Fruit fly (Drosophila melanogaster) whole organism, embryonic: Measurements from ENCODE around the gene kraken.
A peak's percentile ranks its signal among the peaks of the same experiment; 100 is the strongest.

Source experiments
- Bdp1 ChIP-seq: fragments of 200-800 bp; sonication (Bioruptor generic); optimal IDR thresholded peaks from 3 replicates; lab custom pipeline; 2016; ENCODE audit warnings: missing biosample characterization, missing genetic modification characterization
- CG10565 ChIP-seq: fragments of 200-800 bp; sonication (Bioruptor generic); optimal IDR thresholded peaks from 3 replicates; lab custom pipeline; 2016; ENCODE audit warnings: missing biosample characterization, mild to moderate bottlenecking, missing genetic modification characterization
- CG11723 ChIP-seq: fragments of 200-800 bp; sonication (Bioruptor generic); optimal IDR thresholded peaks from 2 replicates; lab custom pipeline; 2017; ENCODE audit warnings: missing biosample characterization, mild to moderate bottlenecking, missing genetic modification characterization
- CG12219 ChIP-seq: fragments of 200-800 bp; sonication (Bioruptor generic); optimal IDR thresholded peaks from 3 replicates; lab custom pipeline; 2018; ENCODE audit warnings: missing biosample characterization, mild to moderate bottlenecking, missing genetic modification characterization
- CG12744 ChIP-seq: fragments of 200-800 bp; sonication (Bioruptor generic); optimal IDR thresholded peaks from 2 replicates; lab custom pipeline; 2016; ENCODE audit warnings: missing biosample characterization, missing genetic modification characterization
- CG16815 ChIP-seq: fragments of 200-800 bp; sonication (Bioruptor generic); optimal IDR thresholded peaks from 3 replicates; lab custom pipeline; 2017; ENCODE audit warnings: missing biosample characterization, mild to moderate bottlenecking, missing genetic modification characterization
- CG17385 ChIP-seq: fragments of 200-800 bp; sonication (Bioruptor generic); optimal IDR thresholded peaks from 3 replicates; lab custom pipeline; 2018; ENCODE audit warnings: missing biosample characterization, mild to moderate bottlenecking, missing genetic modification characterization
- CG17612 ChIP-seq: fragments of 200-800 bp; sonication (Bioruptor generic); IDR thresholded peaks from 2 replicates; pipeline ENCODE4 v1.3.6; 2022; ENCODE audit warnings: missing biosample characterization, missing genetic modification characterization
- CG18764 ChIP-seq: fragments of 200-800 bp; sonication (Bioruptor generic); optimal IDR thresholded peaks from 3 replicates; lab custom pipeline; 2016; ENCODE audit warnings: missing biosample characterization, missing genetic modification characterization
- CG30403 ChIP-seq: fragments of 200-800 bp; sonication (Bioruptor generic); optimal IDR thresholded peaks from 3 replicates; lab custom pipeline; 2016; ENCODE audit warnings: missing biosample characterization, missing genetic modification characterization
- CG3163 ChIP-seq: fragments of 200-800 bp; sonication (Bioruptor generic); optimal IDR thresholded peaks from 3 replicates; lab custom pipeline; 2016; ENCODE audit warnings: missing biosample characterization, missing genetic modification characterization
- CG32767 ChIP-seq: fragments of 200-800 bp; sonication (Bioruptor generic); IDR thresholded peaks from 2 replicates; pipeline ENCODE4 v1.3.6; 2022; ENCODE audit warnings: missing biosample characterization, missing genetic modification characterization
- CG3847 ChIP-seq: fragments of 200-800 bp; sonication (Bioruptor generic); IDR thresholded peaks from 2 replicates; pipeline ENCODE4 v1.3.6; 2022; ENCODE audit warnings: missing biosample characterization, missing genetic modification characterization
- CG43689 ChIP-seq: fragments of 200-800 bp; sonication (Bioruptor generic); IDR thresholded peaks from 2 replicates; pipeline ENCODE4 v1.3.6; 2022; ENCODE audit warnings: missing biosample characterization, missing genetic modification characterization
- CG4617 ChIP-seq: fragments of 200-800 bp; sonication (Bioruptor generic); optimal IDR thresholded peaks from 3 replicates; lab custom pipeline; 2016; ENCODE audit warnings: missing biosample characterization, missing genetic modification characterization, borderline replicate concordance
- CG5180 ChIP-seq: fragments of 200-800 bp; sonication (Bioruptor generic); optimal IDR thresholded peaks from 3 replicates; lab custom pipeline; 2017; ENCODE audit warnings: missing biosample characterization, missing genetic modification characterization, mild to moderate bottlenecking, moderate library complexity, missing genetic modification reagents
- CG8765 ChIP-seq: fragments of 200-800 bp; sonication (Bioruptor generic); IDR thresholded peaks from 2 replicates; pipeline ENCODE4 v1.3.6; 2022; ENCODE audit warnings: missing biosample characterization, missing genetic modification characterization
- CG9797 ChIP-seq: fragments of 200-800 bp; sonication (Bioruptor generic); optimal IDR thresholded peaks from 3 replicates; lab custom pipeline; 2018; ENCODE audit warnings: missing biosample characterization, mild to moderate bottlenecking, missing genetic modification characterization
- CkIIα-i1 ChIP-seq: fragments of 200-800 bp; sonication (Bioruptor generic); IDR thresholded peaks from 2 replicates; pipeline ENCODE4 v1.3.6; 2022; ENCODE audit warnings: missing biosample characterization, missing genetic modification characterization
- D ChIP-seq, 2 experiments: fragments of 200-800 bp in 1 of 2; fragments of >200 bp in 1 of 2; sonication (Bioruptor generic) in 1 of 2; optimal IDR thresholded peaks; 2 replicates in 1 of 2; 3 replicates in 1 of 2; lab custom pipeline; 2017; ENCODE audit warnings: mild to moderate bottlenecking in 1 of 2, missing biosample characterization in 1 of 2, missing genetic modification characterization in 1 of 2, missing genetic modification reagents in 1 of 2
- ERR ChIP-seq: fragments of 200-800 bp; sonication (Bioruptor generic); optimal IDR thresholded peaks from 2 replicates; lab custom pipeline; 2016; ENCODE audit warnings: missing biosample characterization, missing genetic modification characterization
- Jarid2 ChIP-seq: fragments of 200-800 bp; sonication (Bioruptor generic); optimal IDR thresholded peaks from 3 replicates; lab custom pipeline; 2017; ENCODE audit warnings: mild to moderate bottlenecking, missing biosample characterization, missing genetic modification reagents, missing genetic modification characterization
- Sry-β ChIP-seq: fragments of 200-800 bp; sonication (Bioruptor generic); optimal IDR thresholded peaks from 2 replicates; lab custom pipeline; 2018; ENCODE audit warnings: missing biosample characterization, mild to moderate bottlenecking, missing genetic modification characterization, moderate library complexity
- Sry-δ ChIP-seq: fragments of 200-800 bp; sonication (Bioruptor generic); optimal IDR thresholded peaks from 2 replicates; lab custom pipeline; 2016; ENCODE audit warnings: missing biosample characterization, missing genetic modification characterization
- Trl ChIP-seq, 3 experiments: fragments of >200 bp in 2 of 3; fragments of 200-800 bp in 1 of 3; sonication (Bioruptor generic) in 1 of 3; optimal IDR thresholded peaks; 2 replicates in 1 of 3; 3 replicates in 2 of 3; lab custom pipeline; 2016 to 2017; ENCODE audit warnings: missing biosample characterization in 1 of 3, missing genetic modification characterization in 1 of 3
- YL-1 ChIP-seq: fragments of 200-800 bp; sonication (Bioruptor generic); optimal IDR thresholded peaks from 3 replicates; lab custom pipeline; 2017; ENCODE audit warnings: missing biosample characterization, mild to moderate bottlenecking, missing genetic modification characterization
- al ChIP-seq: fragments of 200-800 bp; sonication (Bioruptor generic); IDR thresholded peaks from 2 replicates; pipeline ENCODE4 v1.3.6; 2022; ENCODE audit warnings: missing biosample characterization, missing genetic modification characterization
- ase ChIP-seq: fragments of 200-800 bp; sonication (Bioruptor generic); IDR thresholded peaks from 3 replicates; pipeline ENCODE4 v1.3.6; 2022; ENCODE audit warnings: missing biosample characterization, missing genetic modification characterization
- az2 ChIP-seq: fragments of 200-800 bp; sonication (Bioruptor generic); optimal IDR thresholded peaks from 3 replicates; lab custom pipeline; 2016; ENCODE audit warnings: missing biosample characterization, missing genetic modification characterization
- crc ChIP-seq: fragments of 200-800 bp; sonication (Bioruptor generic); optimal IDR thresholded peaks from 2 replicates; lab custom pipeline; 2016; ENCODE audit warnings: missing biosample characterization, missing genetic modification characterization
- cwo ChIP-seq: fragments of 200-800 bp; sonication (Bioruptor generic); optimal IDR thresholded peaks from 3 replicates; lab custom pipeline; 2017; ENCODE audit warnings: missing biosample characterization, missing genetic modification characterization, mild to moderate bottlenecking, moderate library complexity, missing genetic modification reagents
- grn ChIP-seq: fragments of 200-800 bp; sonication (Bioruptor generic); optimal IDR thresholded peaks from 3 replicates; lab custom pipeline; 2017; ENCODE audit warnings: missing biosample characterization, missing genetic modification characterization
- her ChIP-seq: fragments of 200-800 bp; sonication (Bioruptor generic); optimal IDR thresholded peaks from 2 replicates; lab custom pipeline; 2016; ENCODE audit warnings: missing biosample characterization, missing genetic modification characterization
- hkb ChIP-seq, 2 experiments: fragments of 200-800 bp in 1 of 2; fragments of >200 bp in 1 of 2; sonication (Bioruptor generic) in 1 of 2; IDR thresholded peaks in 1 of 2; optimal IDR thresholded peaks in 1 of 2; 2 replicates each; pipeline versions ENCODE4 v1.3.6 to Lab custom; 2017 to 2022; ENCODE audit warnings: missing biosample characterization in 1 of 2, missing genetic modification characterization in 1 of 2
- kah ChIP-seq: fragments of 200-800 bp; sonication (Bioruptor generic); optimal IDR thresholded peaks from 2 replicates; lab custom pipeline; 2018; ENCODE audit warnings: missing biosample characterization, mild to moderate bottlenecking, missing genetic modification characterization
- nerfin-2 ChIP-seq: fragments of 200-800 bp; sonication (Bioruptor generic); IDR thresholded peaks from 2 replicates; pipeline ENCODE4 v1.3.6; 2022; ENCODE audit warnings: missing biosample characterization, missing genetic modification characterization; ENCODE audit not compliant: partially characterized antibody
- nom ChIP-seq: fragments of 200-800 bp; sonication (Bioruptor generic); optimal IDR thresholded peaks from 2 replicates; lab custom pipeline; 2017; ENCODE audit warnings: missing biosample characterization, missing genetic modification characterization, mild to moderate bottlenecking, moderate library complexity, missing genetic modification reagents
- onecut ChIP-seq: fragments of 200-800 bp; sonication (Bioruptor generic); IDR thresholded peaks from 2 replicates; pipeline ENCODE4 v1.3.6; 2022; ENCODE audit warnings: missing biosample characterization, missing genetic modification characterization
- pan ChIP-seq, 4 experiments: fragments of >200 bp in 3 of 4; fragments of 200-800 bp in 1 of 4; sonication (Bioruptor generic) in 1 of 4; optimal IDR thresholded peaks in 3 of 4; IDR thresholded peaks in 1 of 4; 2 replicates each; pipeline versions ENCODE4 v1.3.6 to Lab custom; 2017 to 2022; ENCODE audit warnings: missing biosample characterization in 2 of 4, missing genetic modification characterization in 2 of 4, mixed read lengths in 1 of 4
- row ChIP-seq: fragments of 200-800 bp; sonication (Bioruptor generic); IDR thresholded peaks from 3 replicates; pipeline ENCODE4 v1.3.6; 2022; ENCODE audit warnings: missing biosample characterization, missing genetic modification characterization
- sens ChIP-seq: fragments of 200-800 bp; sonication (Bioruptor generic); peaks from one replicate; lab custom pipeline; 2016; ENCODE audit warnings: missing biosample characterization, missing genetic modification characterization
- sens-2 ChIP-seq: fragments of 200-800 bp; sonication (Bioruptor generic); IDR thresholded peaks from 2 replicates; pipeline ENCODE4 v1.3.6; 2022; ENCODE audit warnings: missing biosample characterization, missing genetic modification characterization
- stwl ChIP-seq: fragments of 200-800 bp; sonication (Bioruptor generic); optimal IDR thresholded peaks from 3 replicates; lab custom pipeline; 2018; ENCODE audit warnings: missing biosample characterization, mild to moderate bottlenecking, missing genetic modification characterization, moderate library complexity
- tna ChIP-seq: fragments of 200-800 bp; sonication (Bioruptor generic); IDR thresholded peaks from 2 replicates; pipeline ENCODE4 v1.3.6; 2022; ENCODE audit warnings: missing biosample characterization, missing genetic modification characterization; ENCODE audit not compliant: partially characterized antibody
- zen2 ChIP-seq: fragments of 200-800 bp; sonication (Bioruptor generic); IDR thresholded peaks from 3 replicates; pipeline ENCODE4 v1.3.6; 2022; ENCODE audit warnings: missing biosample characterization, missing genetic modification characterization; ENCODE audit not compliant: partially characterized antibody
- zfh2 ChIP-seq: fragments of 200-800 bp; sonication (Bioruptor generic); optimal IDR thresholded peaks from 2 replicates; lab custom pipeline; 2016; ENCODE audit warnings: missing biosample characterization, missing genetic modification characterization

The kraken gene

dm6 chr2L:856690-857488, 4.3 kb downstream of the kraken start (continued):
- TF ChIP-seq CG4617 (GFP tag; lab: Kevin White, UChicago) (peak; percentile 31), CG43689 (GFP tag; lab: Robert Waterston, UW) (peak; percentile 53; the same call in 1 of the 2 replicates), nerfin-2 (GFP tag; lab: Robert Waterston, UW) (no peak), hkb (optimal IDR thresholded peaks at IDR 0.05; lab: Kevin White, UChicago) (no peak), hkb (GFP tag; IDR thresholded peaks at IDR 0.05; lab: Robert Waterston, UW) (peak; percentile 90), Sry-β (GFP tag; lab: Kevin White, UChicago) (peak; percentile 41), CG17612 (GFP tag; lab: Robert Waterston, UW) (0 out of 2 replicates have a peak, but pooled peaks have one; percentile 11), CG10565 (peak; percentile 12), CG9797 (peak; percentile 6), CG3847 (GFP tag; lab: Robert Waterston, UW) (peak; percentile 60), Sry-δ (GFP tag; lab: Kevin White, UChicago) (peak; percentile 17), row (GFP tag; lab: Robert Waterston, UW) (peak; percentile 84), CG5180 (GFP tag; lab: Kevin White, UChicago) (peak; percentile 61), Trl (optimal IDR thresholded peaks at IDR 0.05; lab: Kevin White, UChicago) (peak in 1 of 2 experiments; percentile 13), Trl (GFP tag; optimal IDR thresholded peaks at IDR 0.05; lab: Kevin White, UChicago) (peak; percentile 66), CG11723 (GFP tag; lab: Kevin White, UChicago) (peak; percentile 50), CkIIα-i1 (GFP tag; lab: Robert Waterston, UW) (no peak), zfh2 (GFP tag; lab: Kevin White, UChicago) (peak; percentile 18), CG3163 (no peak), CG8765 (GFP tag; lab: Robert Waterston, UW) (peak; percentile 59; the same call in 1 of the 2 replicates), pan (optimal IDR thresholded peaks at IDR 0.05; lab: Kevin White, UChicago) (no peak), pan (GFP tag; optimal IDR thresholded peaks at IDR 0.05 in 1 of 2, IDR thresholded peaks at IDR 0.05 in 1 of 2) (peak in 1 of 2 experiments; percentile 84), Jarid2 (GFP tag; lab: Kevin White, UChicago) (peak; percentile 58), her (GFP tag; lab: Kevin White, UChicago) (peak; percentile 53), CG12219 (GFP tag; lab: Kevin White, UChicago) (peak; percentile 82), kah (GFP tag; lab: Kevin White, UChicago) (peak; percentile 48), grn (peak; percentile 31), az2 (GFP tag; lab: Kevin White, UChicago) (peak; percentile 73), CG16815 (GFP tag; lab: Kevin White, UChicago) (peak; percentile 65), CG32767 (peak; percentile 72), CG12744 (GFP tag; lab: Kevin White, UChicago) (no peak), ase (peak; percentile 79), YL-1 (GFP tag; lab: Kevin White, UChicago) (no peak), onecut (GFP tag; lab: Robert Waterston, UW) (peak; percentile 69), CG30403 (GFP tag; lab: Kevin White, UChicago) (peak; percentile 72), sens-2 (GFP tag; lab: Robert Waterston, UW) (peak; percentile 61), sens (GFP tag; lab: Kevin White, UChicago) (peak; percentile 89), al (GFP tag; lab: Robert Waterston, UW) (0 out of 2 replicates have a peak, but pooled peaks have one; percentile 37), nom (GFP tag; lab: Kevin White, UChicago) (no peak), CG18764 (peak; percentile 40), Bdp1 (peak; percentile 50), ERR (GFP tag; lab: Kevin White, UChicago) (peak; percentile 3), CG17385 (GFP tag; lab: Kevin White, UChicago) (peak; percentile 67), D (optimal IDR thresholded peaks at IDR 0.05; lab: Kevin White, UChicago) (no peak), D (GFP tag; optimal IDR thresholded peaks at IDR 0.05; lab: Kevin White, UChicago) (peak; percentile 80), cwo (GFP tag; lab: Kevin White, UChicago) (peak; percentile 65), stwl (tag; lab: Kevin White, UChicago) (no peak), tna (no peak), zen2 (GFP tag; lab: Robert Waterston, UW) (no peak), crc (GFP tag; lab: Kevin White, UChicago) (peak; percentile 67)
